Fruit fly (Drosophila melanogaster) whole organism: ENCODE measurements around the gene Gr10a.
A peak's percentile ranks its signal among the peaks of the same experiment; 100 is the strongest.

Experiments used
- CG8478 ChIP-seq: fragments of >200 bp; optimal IDR thresholded peaks from 2 replicates; lab custom pipeline; 2018; ENCODE audit warnings: inconsistent platforms
- Dll ChIP-seq: fragments of >200 bp; optimal IDR thresholded peaks from 2 replicates; lab custom pipeline; 2017
- EcR ChIP-seq, 2 experiments: fragments of >200 bp; optimal IDR thresholded peaks; 2 replicates each; lab custom pipeline; 2017; ENCODE audit warnings: missing biosample characterization in 2 of 2, missing genetic modification characterization in 2 of 2, missing genetic modification reagents in 2 of 2
- pan ChIP-seq: fragments of >200 bp; optimal IDR thresholded peaks from 2 replicates; lab custom pipeline; 2017
- psq ChIP-seq: fragments of >200 bp; optimal IDR thresholded peaks from 2 replicates; lab custom pipeline; 2017
- usp ChIP-seq: fragments of >200 bp; optimal IDR thresholded peaks from 2 replicates; lab custom pipeline; 2017; ENCODE audit warnings: missing biosample characterization, missing genetic modification characterization, mixed read lengths

The Gr10a gene

DNA sequence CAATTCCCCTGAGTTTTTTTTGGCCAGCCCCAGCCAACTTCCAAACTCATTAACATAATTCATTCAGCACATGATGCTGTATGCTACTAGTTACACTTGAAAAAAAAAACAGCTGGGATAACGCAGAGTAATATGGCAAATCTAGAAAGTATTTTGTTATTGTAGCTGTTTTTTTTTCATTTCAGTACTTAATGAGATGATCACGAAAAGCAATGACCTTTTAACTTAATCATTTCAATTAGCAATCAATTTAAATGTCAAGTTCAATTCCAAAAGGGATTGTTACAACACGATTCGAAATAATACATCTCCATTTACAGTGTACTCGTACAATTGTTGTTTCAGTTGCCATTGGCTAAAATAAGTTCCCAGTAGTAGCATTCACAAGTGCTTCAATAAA, 33.2 kb upstream of the Gr10a start:
- no peak for TF ChIP-seq psq (lab: Kevin White, UChicago)
- no peak for TF ChIP-seq EcR (GFP tag; optimal IDR thresholded peaks at IDR 0.05; lab: Kevin White, UChicago)
- TF ChIP-seq usp (GFP tag; lab: Kevin White, UChicago), result no peak
- TF ChIP-seq Dll, result no peak
- TF ChIP-seq pan (lab: Kevin White, UChicago), result no peak
- no peak for TF ChIP-seq CG8478

DNA sequence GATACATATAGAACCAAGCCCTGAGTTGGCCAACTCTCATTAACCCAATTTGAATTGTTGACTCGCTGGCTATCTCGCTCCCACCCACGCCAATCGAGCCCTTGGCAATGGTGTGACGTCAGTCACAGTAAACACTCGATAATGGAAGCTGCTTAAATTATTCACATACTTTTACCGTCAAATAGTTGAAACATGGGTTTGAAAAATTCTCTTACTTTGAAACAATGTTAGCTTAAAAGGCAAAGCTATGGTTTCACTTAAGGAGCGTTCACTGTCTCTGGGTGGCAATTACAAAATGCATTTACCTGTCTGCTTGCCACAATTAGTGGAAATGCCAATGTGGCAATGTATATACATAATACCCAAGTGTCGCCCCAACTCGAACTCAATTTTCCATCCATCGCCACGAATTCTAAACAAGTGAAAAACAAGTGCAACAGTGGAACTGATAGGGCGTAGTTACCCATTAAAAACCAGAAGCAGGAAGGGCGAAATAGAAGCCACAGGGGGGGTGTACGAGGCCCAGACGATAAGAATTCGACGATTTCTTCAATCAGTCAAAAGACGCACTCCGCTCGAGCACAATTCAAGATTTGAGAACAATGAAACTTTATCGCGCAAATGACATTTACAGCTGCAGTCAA, 32.4 kb upstream of the Gr10a start:
- TF ChIP-seq psq (lab: Kevin White, UChicago) (no peak), usp (GFP tag; lab: Kevin White, UChicago) (no peak), Dll (no peak), pan (lab: Kevin White, UChicago) (no peak), CG8478 (no peak), EcR (GFP tag; optimal IDR thresholded peaks at IDR 0.05; lab: Kevin White, UChicago) (no peak)

DNA sequence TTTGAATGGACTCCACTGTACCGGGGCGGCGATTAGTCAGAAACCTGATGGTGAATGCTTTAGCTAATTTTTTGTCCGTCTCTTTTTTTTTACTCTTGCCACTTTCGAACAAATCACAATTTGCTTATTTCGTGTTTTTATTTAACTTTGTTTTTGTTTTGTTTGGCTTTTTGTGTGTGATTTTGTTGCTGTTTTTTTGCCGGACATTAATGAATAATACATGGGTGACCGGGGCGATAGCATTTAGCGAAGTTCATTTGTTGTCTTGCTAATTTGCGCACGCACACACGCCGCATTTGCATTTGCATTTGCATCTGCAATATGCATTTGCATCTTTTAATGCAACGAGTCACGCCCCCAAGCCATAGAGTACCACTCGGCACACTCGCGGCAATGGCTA, 31.4 kb upstream of the Gr10a start:
- TF ChIP-seq psq (lab: Kevin White, UChicago) (no peak), usp (GFP tag; lab: Kevin White, UChicago) (no peak), pan (lab: Kevin White, UChicago) (no peak), Dll (no peak), EcR (GFP tag; optimal IDR thresholded peaks at IDR 0.05; lab: Kevin White, UChicago) (no peak), CG8478 (no peak)

DNA sequence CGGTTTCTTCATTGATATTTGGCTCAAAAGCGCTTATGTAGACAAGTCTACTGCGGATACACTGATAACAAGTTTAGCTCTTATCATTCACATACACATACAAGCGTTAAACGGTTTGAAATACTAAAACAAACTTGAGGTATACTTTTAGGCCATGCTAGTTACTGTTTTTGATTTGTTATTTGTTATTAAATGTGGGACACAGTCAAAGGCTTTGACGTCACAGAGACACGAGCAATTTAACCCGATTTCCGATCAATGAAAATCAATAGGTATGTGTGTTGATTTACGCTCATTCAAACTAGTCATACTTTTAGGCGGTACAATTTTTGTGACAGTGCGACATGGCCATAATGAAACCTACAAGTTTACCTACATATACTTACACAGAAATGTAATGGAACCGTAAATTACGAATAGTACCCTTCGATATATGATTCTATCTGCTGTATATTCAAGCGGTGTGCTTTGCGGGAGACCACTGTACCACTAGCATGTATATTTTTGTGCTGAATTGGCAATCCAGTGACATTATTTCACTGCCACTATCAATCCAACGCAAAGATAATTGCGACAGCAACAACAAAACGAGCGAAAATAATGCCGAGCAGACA, 29.7 kb upstream of the Gr10a start:
- TF ChIP-seq CG8478 (no peak), EcR (GFP tag; optimal IDR thresholded peaks at IDR 0.05; lab: Kevin White, UChicago) (no peak), psq (lab: Kevin White, UChicago) (no peak), Dll (no peak), usp (GFP tag; lab: Kevin White, UChicago) (no peak), pan (lab: Kevin White, UChicago) (no peak)

DNA sequence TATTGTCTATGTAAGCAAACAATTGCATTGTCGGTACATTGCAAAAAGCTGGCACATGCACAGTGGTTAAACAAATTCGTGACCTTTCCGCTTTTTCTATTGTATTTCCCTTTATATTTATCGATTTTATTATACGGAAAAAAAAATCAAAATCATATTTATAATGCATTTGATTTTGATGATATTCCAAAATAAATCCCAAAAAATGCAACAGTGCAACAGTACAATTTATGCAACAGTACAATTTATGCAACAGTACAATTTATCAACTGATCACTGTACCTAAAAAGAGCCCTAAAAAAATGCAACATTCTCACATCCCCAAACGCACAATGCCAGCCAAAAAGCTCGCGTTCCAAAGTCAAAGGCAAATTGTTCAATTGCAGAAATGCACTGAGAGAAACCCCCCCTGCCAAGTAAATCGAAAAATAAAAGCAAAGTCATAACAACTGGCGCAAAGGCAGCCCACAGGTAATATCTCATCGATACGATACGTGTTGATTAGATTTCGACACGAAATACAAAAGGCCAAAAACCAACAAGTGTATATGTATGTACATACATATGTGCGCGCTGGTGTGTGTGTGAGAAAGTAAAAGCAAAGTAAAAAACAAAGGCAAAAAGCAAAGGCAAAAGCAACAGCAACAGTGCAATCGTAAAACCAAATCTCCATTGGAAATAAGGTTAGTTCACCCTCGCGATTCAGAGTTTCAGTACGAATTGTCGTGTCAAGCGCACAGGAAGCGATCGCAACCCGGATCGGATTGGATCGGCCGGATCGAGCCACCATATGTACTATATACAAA, 24.8 kb upstream of the Gr10a start, which contains the start of gene Sk1:
Gene Sk1, plus strand, starts transcription at position 711 of the 806 bp plus-strand sequence.
- TF ChIP-seq EcR (GFP tag; optimal IDR thresholded peaks at IDR 0.05; lab: Kevin White, UChicago), result no peak
- no peak for TF ChIP-seq pan (lab: Kevin White, UChicago)
- TF ChIP-seq psq (lab: Kevin White, UChicago), result no peak
- no peak for TF ChIP-seq Dll
- no peak for TF ChIP-seq CG8478
- TF ChIP-seq usp (GFP tag; lab: Kevin White, UChicago), result no peak

DNA sequence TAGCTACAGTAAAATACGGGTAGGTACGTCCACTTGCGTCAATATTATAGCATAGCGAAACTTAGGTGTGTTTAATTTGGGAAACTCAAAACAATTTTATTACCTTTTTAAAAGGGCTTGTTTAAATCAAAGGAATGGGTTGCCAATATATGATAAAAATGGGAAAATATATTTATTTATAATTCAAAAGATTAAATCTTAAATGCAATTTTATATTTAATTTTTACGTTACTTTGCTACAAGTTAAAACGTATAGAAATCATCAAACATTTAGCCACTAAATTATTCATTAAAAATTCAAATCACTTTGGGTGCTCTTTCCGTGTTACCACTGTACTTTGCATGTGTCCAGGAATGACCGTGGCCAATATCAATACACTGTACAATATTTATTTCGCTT, 23.7 kb upstream of the Gr10a start:
- TF ChIP-seq EcR (GFP tag; optimal IDR thresholded peaks at IDR 0.05; lab: Kevin White, UChicago) (no peak), Dll (no peak), CG8478 (no peak), pan (lab: Kevin White, UChicago) (no peak), psq (lab: Kevin White, UChicago) (no peak), usp (GFP tag; lab: Kevin White, UChicago) (no peak)

DNA sequence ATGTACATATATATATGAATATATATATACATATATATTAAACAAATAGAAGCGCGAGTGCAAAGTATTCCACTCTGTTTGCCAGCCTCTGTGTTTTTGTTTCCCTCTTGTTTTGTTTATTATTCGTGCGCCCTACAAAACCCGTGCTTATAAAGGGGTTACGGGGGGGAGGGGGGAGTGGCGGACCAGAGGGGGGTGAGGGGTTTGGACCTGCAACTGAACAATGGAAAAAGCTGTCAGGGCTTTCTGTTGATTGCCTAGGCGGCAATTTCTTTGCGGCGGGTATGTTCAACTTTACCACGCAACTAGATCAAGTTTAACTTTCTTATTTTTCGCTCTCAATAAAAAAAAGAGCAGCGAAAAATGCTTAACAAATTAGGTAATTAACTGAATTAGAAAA, 22.0 kb upstream of the Gr10a start:
- TF ChIP-seq psq (lab: Kevin White, UChicago), result no peak
- no peak for TF ChIP-seq pan (lab: Kevin White, UChicago)
- no peak for TF ChIP-seq Dll
- TF ChIP-seq usp (GFP tag; lab: Kevin White, UChicago), result no peak
- TF ChIP-seq EcR (GFP tag; optimal IDR thresholded peaks at IDR 0.05; lab: Kevin White, UChicago), result no peak

DNA sequence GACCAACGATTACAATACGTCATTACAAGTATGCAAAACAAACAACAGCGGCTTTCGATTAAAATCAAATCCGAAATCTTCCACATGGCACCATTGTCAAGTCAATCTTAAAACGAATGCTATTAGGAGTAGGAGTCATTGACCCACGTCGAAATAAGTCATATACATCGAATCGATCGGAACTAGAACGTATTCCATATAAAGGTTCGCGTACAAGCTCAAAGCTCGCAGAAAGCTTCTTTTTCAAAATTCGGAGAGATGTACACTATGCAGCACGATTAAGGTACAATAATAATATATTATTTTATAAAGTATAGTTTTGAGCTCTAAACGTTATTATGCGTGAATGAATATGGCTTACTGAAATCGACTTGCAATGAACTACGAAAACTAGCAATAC, 16.7 kb upstream of the Gr10a start:
- no peak for TF ChIP-seq Dll
- peak in 1 of 2 experiments; percentile 29 for TF ChIP-seq EcR (GFP tag; optimal IDR thresholded peaks at IDR 0.05; lab: Kevin White, UChicago)

DNA sequence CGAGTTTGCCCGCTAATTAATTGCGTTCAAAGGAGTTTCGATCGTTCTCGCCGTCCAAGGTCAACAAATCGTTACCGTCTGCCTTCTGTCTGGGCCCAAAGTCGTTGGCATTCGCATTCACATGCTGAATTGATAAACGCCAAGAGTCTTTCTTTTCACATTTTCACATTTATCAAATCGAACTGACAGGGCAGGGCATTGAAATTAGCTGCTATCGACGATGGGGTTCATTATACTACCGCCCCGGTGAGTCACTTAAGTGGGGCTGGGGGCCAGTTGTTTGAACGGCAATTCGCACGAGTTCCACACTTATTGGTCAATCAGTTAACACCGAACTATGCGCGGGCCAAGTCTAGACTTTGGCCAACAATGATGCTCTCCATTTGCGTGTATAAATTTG, 13.7 kb upstream of the Gr10a start:
- TF ChIP-seq usp (GFP tag; lab: Kevin White, UChicago), result no peak
- no peak for TF ChIP-seq psq (lab: Kevin White, UChicago)
- TF ChIP-seq pan (lab: Kevin White, UChicago), result no peak
- no peak for TF ChIP-seq CG8478
- no peak for TF ChIP-seq Dll
- no peak for TF ChIP-seq EcR (GFP tag; optimal IDR thresholded peaks at IDR 0.05; lab: Kevin White, UChicago)

DNA sequence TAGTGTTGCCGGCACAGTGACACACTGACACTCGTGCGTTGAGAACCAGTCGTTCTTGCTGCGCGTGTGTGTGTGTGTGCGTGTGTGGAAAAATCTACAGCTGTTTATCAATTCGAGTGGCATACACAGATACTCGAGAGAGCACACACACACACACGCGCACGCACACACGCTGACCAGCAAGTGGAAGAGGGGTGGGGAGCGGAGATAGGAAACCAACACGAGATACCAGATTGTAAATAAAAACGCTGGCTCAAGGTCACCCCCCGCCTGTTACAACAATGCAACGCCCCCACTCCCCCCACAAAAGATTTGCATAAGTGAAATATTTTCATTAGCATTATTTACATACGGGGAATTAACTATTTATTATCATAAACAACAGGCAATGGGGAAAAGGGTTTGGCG, 10.1 kb upstream of the Gr10a start:
- TF ChIP-seq EcR (GFP tag; optimal IDR thresholded peaks at IDR 0.05; lab: Kevin White, UChicago) (no peak), Dll (no peak), CG8478 (no peak), usp (GFP tag; lab: Kevin White, UChicago) (no peak), psq (lab: Kevin White, UChicago) (no peak), pan (lab: Kevin White, UChicago) (no peak)

DNA sequence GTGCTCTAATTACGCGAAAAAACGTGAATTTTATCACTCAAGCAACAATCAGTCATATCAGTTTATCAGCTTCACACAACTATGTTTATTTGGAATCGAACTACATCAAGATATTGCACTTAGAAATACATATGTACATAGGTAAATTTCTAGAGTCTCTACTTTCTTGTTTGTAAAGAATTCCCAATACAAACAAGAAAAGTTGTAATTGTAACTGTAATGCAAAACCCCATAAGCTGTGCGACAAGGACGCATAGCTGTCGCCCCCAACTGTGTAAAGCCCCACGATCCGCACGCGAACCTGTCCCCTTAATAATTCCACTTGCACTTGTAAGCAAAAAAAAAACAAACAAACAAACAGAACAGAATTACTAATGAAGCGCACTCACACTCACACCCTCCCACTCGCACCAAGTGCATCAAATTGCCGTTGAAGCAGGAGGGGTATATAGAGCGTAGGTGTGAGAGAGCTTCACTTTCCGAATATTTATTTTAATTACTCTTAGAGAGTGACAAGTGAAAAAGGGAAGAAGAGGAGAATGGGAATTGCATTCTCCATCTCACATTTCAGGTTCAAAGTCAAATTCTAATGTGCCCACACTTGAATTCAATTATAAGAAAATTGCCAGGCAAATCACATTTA, 8.9 kb upstream of the Gr10a start:
- no peak for TF ChIP-seq EcR (GFP tag; optimal IDR thresholded peaks at IDR 0.05; lab: Kevin White, UChicago)
- TF ChIP-seq psq (lab: Kevin White, UChicago), result no peak
- no peak for TF ChIP-seq Dll
- TF ChIP-seq CG8478, result no peak
- TF ChIP-seq usp (GFP tag; lab: Kevin White, UChicago), result no peak
- TF ChIP-seq pan (lab: Kevin White, UChicago), result no peak
